Worm (Caenorhabditis elegans) whole organism, L4 larva: ENCODE data around the gene C49C3.20.

ENCODE experiments used
- R02D3.7 ChIP-seq: fragments of 150-350 bp; sonication (generic microtip); optimal IDR thresholded peaks from 3 replicates; lab custom pipeline; 2014; ENCODE audit warnings: missing biosample characterization, missing genetic modification characterization
- aly-2 ChIP-seq: sonication (generic microtip); optimal IDR thresholded peaks from 2 replicates; lab custom pipeline; 2018; ENCODE audit warnings: missing biosample characterization, missing genetic modification characterization
- ama-1 ChIP-seq: fragments of 150-350 bp; optimal IDR thresholded peaks from 2 replicates; lab custom pipeline; 2014; ENCODE audit warnings: inconsistent platforms, mixed read lengths
- ceh-20 ChIP-seq: fragments of 200-800 bp; sonication (Bioruptor generic); IDR thresholded peaks from 2 replicates; pipeline ENCODE4 v1.3.6; 2022; ENCODE audit warnings: missing genetic modification reagents, missing genetic modification characterization, missing compliant biosample characterization
- lin-39 ChIP-seq: fragments of 150-350 bp; optimal IDR thresholded peaks from 2 replicates; lab custom pipeline; 2014; ENCODE audit warnings: missing biosample characterization, missing genetic modification reagents, missing genetic modification characterization
- lsy-2 ChIP-seq, 2 experiments: fragments of 150-350 bp in 1 of 2; sonication (generic microtip) in 1 of 2; optimal IDR thresholded peaks; 2 replicates each; lab custom pipeline; 2014 to 2017; ENCODE audit warnings: missing biosample characterization in 2 of 2, missing genetic modification characterization in 2 of 2
- madf-9 ChIP-seq: fragments of 200-800 bp; sonication (Bioruptor generic); conservative IDR thresholded peaks from 2 replicates; pipeline ENCODE4 v1.3.6; 2022; ENCODE audit warnings: missing genetic modification reagents, missing genetic modification characterization, missing compliant biosample characterization
- pha-4 ChIP-seq, 2 experiments: fragments of 150-350 bp in 1 of 2; fragments of 200-800 bp in 1 of 2; sonication (Bioruptor generic) in 1 of 2; IDR thresholded peaks in 1 of 2; optimal IDR thresholded peaks in 1 of 2; 2 replicates each; pipeline versions ENCODE4 v1.3.6 to Lab custom; 2014 to 2022; ENCODE audit warnings: missing genetic modification characterization in 2 of 2, missing genetic modification reagents in 2 of 2, missing biosample characterization in 1 of 2, missing compliant biosample characterization in 1 of 2
- spr-1 ChIP-seq: sonication (generic microtip); optimal IDR thresholded peaks from 2 replicates; lab custom pipeline; 2016; ENCODE audit warnings: mild to moderate bottlenecking, missing genetic modification characterization, missing compliant biosample characterization
- unc-62 ChIP-seq, 3 experiments: fragments of 150-350 bp in 1 of 3; sonication (generic microtip); optimal IDR thresholded peaks in 2 of 3; peaks in 1 of 3; 1 replicate in 1 of 3; 2 replicates in 2 of 3; lab custom pipeline; 2014 to 2017; ENCODE audit warnings: missing biosample characterization in 3 of 3, missing genetic modification characterization in 3 of 3, missing genetic modification reagents in 3 of 3, missing genotype in 1 of 3

ce11 chrIV:17267304-17267891 lies 48.9 kb downstream of the C49C3.20 start:
- no peak for TF ChIP-seq R02D3.7 (tag; lab: Kevin White, UChicago)
- TF ChIP-seq aly-2 (tag; lab: Kevin White, UChicago), result no peak
- no peak for TF ChIP-seq spr-1 (tag; lab: Kevin White, UChicago)
- TF ChIP-seq unc-62 (GFP tag; optimal IDR thresholded peaks at IDR 0.05 in 1 of 2; lab: Kevin White, UChicago), result peak in 1 of 2 experiments; percentile 96
- TF ChIP-seq unc-62 (tag; optimal IDR thresholded peaks at IDR 0.05; lab: Kevin White, UChicago), result no peak
- no peak for TF ChIP-seq ceh-20 (GFP tag; lab: Robert Waterston, UW)
- no peak for TF ChIP-seq lin-39 (tag; lab: Kevin White, UChicago)
- no peak for TF ChIP-seq lsy-2 (tag; optimal IDR thresholded peaks at IDR 0.05; lab: Kevin White, UChicago)
- no peak for TF ChIP-seq madf-9 (GFP tag; lab: Robert Waterston, UW)
- TF ChIP-seq ama-1 (lab: Kevin White, UChicago), result no peak
- TF ChIP-seq pha-4 (GFP tag; IDR thresholded peaks at IDR 0.05; lab: Robert Waterston, UW), result no peak
- no peak for TF ChIP-seq pha-4 (tag; optimal IDR thresholded peaks at IDR 0.05; lab: Kevin White, UChicago)
